Fruit fly (Drosophila melanogaster) whole organism, prepupa: ENCODE results near the gene CG34357.

Experiments
- CG10631 ChIP-seq: fragments of 200-800 bp; sonication (Bioruptor generic); optimal IDR thresholded peaks from 2 replicates; lab custom pipeline; 2016; ENCODE audit warnings: missing biosample characterization, missing genetic modification characterization
- CG11294 ChIP-seq: fragments of 200-800 bp; sonication (Bioruptor generic); IDR thresholded peaks from 2 replicates; pipeline ENCODE4 v1.3.6; 2022; ENCODE audit warnings: missing biosample characterization, missing genetic modification characterization
- CG11762 ChIP-seq: fragments of 200-800 bp; sonication (Bioruptor generic); optimal IDR thresholded peaks from 3 replicates; lab custom pipeline; 2016; ENCODE audit warnings: missing biosample characterization, missing genetic modification characterization; ENCODE audit not compliant: insufficient read depth
- CG11902 ChIP-seq: fragments of 200-800 bp; sonication (Bioruptor generic); optimal IDR thresholded peaks from 3 replicates; lab custom pipeline; 2016; ENCODE audit warnings: missing biosample characterization, missing genetic modification characterization
- CG15336 ChIP-seq: fragments of 200-800 bp; sonication (Bioruptor generic); IDR thresholded peaks from 2 replicates; pipeline ENCODE4 v1.3.6; 2022; ENCODE audit warnings: missing biosample characterization, missing genetic modification characterization
- CG3032 ChIP-seq: fragments of 200-800 bp; optimal IDR thresholded peaks from 2 replicates; lab custom pipeline; 2019; ENCODE audit warnings: missing biosample characterization, mild to moderate bottlenecking, missing genetic modification characterization, moderate library complexity
- CG31627 ChIP-seq: fragments of 200-800 bp; sonication (Bioruptor generic); optimal IDR thresholded peaks from 3 replicates; lab custom pipeline; 2016; ENCODE audit warnings: missing biosample characterization, missing genetic modification characterization
- CG32006 ChIP-seq: fragments of 200-800 bp; sonication (Bioruptor generic); optimal IDR thresholded peaks from 3 replicates; lab custom pipeline; 2017; ENCODE audit warnings: missing biosample characterization, mild to moderate bottlenecking, missing genetic modification characterization
- CG34406 ChIP-seq: fragments of 200-800 bp; sonication (Bioruptor generic); optimal IDR thresholded peaks from 3 replicates; lab custom pipeline; 2016; ENCODE audit warnings: missing biosample characterization, missing genetic modification characterization
- CG6792 ChIP-seq: fragments of 200-800 bp; sonication (Bioruptor generic); optimal IDR thresholded peaks from 3 replicates; lab custom pipeline; 2016; ENCODE audit warnings: missing biosample characterization, missing genetic modification characterization
- CG6808 ChIP-seq: fragments of 200-800 bp; sonication (Bioruptor generic); optimal IDR thresholded peaks from 3 replicates; lab custom pipeline; 2017; ENCODE audit warnings: missing biosample characterization, missing genetic modification characterization, mild to moderate bottlenecking, moderate library complexity, missing genetic modification reagents
- CG7368 ChIP-seq: fragments of 200-800 bp; sonication (Bioruptor generic); optimal IDR thresholded peaks from 3 replicates; lab custom pipeline; 2016; ENCODE audit warnings: missing biosample characterization, missing genetic modification characterization
- CG8119 ChIP-seq: fragments of 200-800 bp; sonication (Bioruptor generic); IDR thresholded peaks from 3 replicates; pipeline ENCODE4 v1.3.6; 2022; ENCODE audit warnings: missing biosample characterization, missing genetic modification characterization
- Eip78C ChIP-seq: fragments of 200-800 bp; sonication (Bioruptor generic); peaks from one replicate; lab custom pipeline; 2016; ENCODE audit warnings: missing biosample characterization, missing genetic modification characterization
- Eip93F ChIP-seq: fragments of 200-800 bp; sonication (Bioruptor generic); optimal IDR thresholded peaks from 2 replicates; lab custom pipeline; 2016; ENCODE audit warnings: missing biosample characterization, mild to moderate bottlenecking, missing genetic modification characterization
- Ets21C ChIP-seq: fragments of 200-800 bp; sonication (Bioruptor generic); optimal IDR thresholded peaks from 3 replicates; lab custom pipeline; 2016; ENCODE audit warnings: missing biosample characterization, missing genetic modification characterization
- Ets96B ChIP-seq: fragments of 200-800 bp; optimal IDR thresholded peaks from 2 replicates; lab custom pipeline; 2019; ENCODE audit warnings: missing biosample characterization, mild to moderate bottlenecking, missing genetic modification characterization, moderate library complexity
- Hr38 ChIP-seq: sonication (Bioruptor generic); optimal IDR thresholded peaks from 2 replicates; lab custom pipeline; 2016; ENCODE audit warnings: missing biosample characterization, missing genetic modification characterization
- Hr4 ChIP-seq: fragments of 200-800 bp; sonication (Bioruptor generic); optimal IDR thresholded peaks from 3 replicates; lab custom pipeline; 2016; ENCODE audit warnings: missing biosample characterization, missing genetic modification characterization
- Lpt ChIP-seq: fragments of 200-800 bp; sonication (Bioruptor generic); optimal IDR thresholded peaks from 3 replicates; lab custom pipeline; 2016; ENCODE audit warnings: missing biosample characterization, missing genetic modification characterization
- Met ChIP-seq: fragments of 200-800 bp; sonication (Bioruptor generic); optimal IDR thresholded peaks from 3 replicates; lab custom pipeline; 2016; ENCODE audit warnings: missing biosample characterization, missing genetic modification characterization
- OdsH ChIP-seq: fragments of 200-800 bp; sonication (Bioruptor generic); optimal IDR thresholded peaks from 3 replicates; lab custom pipeline; 2016; ENCODE audit warnings: missing biosample characterization, missing genetic modification characterization
- Smox ChIP-seq: fragments of 200-800 bp; sonication (Bioruptor generic); optimal IDR thresholded peaks from 3 replicates; lab custom pipeline; 2016; ENCODE audit warnings: missing biosample characterization, missing genetic modification characterization
- Sox102F ChIP-seq: fragments of 200-800 bp; sonication (Bioruptor generic); optimal IDR thresholded peaks from 2 replicates; lab custom pipeline; 2016; ENCODE audit warnings: missing biosample characterization, mild to moderate bottlenecking, missing genetic modification characterization
- Sox14 ChIP-seq: fragments of 200-800 bp; sonication (Bioruptor generic); optimal IDR thresholded peaks from 3 replicates; lab custom pipeline; 2016; ENCODE audit warnings: missing biosample characterization, missing genetic modification characterization
- Sox15 ChIP-seq: fragments of 200-800 bp; sonication (Bioruptor generic); optimal IDR thresholded peaks from 3 replicates; lab custom pipeline; 2016; ENCODE audit warnings: missing biosample characterization, missing genetic modification characterization
- achi ChIP-seq: fragments of 200-800 bp; sonication (Bioruptor generic); optimal IDR thresholded peaks from 3 replicates; lab custom pipeline; 2016; ENCODE audit warnings: missing biosample characterization, missing genetic modification characterization
- cyc ChIP-seq: fragments of 200-800 bp; sonication (Bioruptor generic); optimal IDR thresholded peaks from 3 replicates; lab custom pipeline; 2016; ENCODE audit warnings: missing biosample characterization, missing genetic modification characterization
- dac ChIP-seq: fragments of 200-800 bp; sonication (Bioruptor generic); optimal IDR thresholded peaks from 2 replicates; lab custom pipeline; 2017; ENCODE audit warnings: missing biosample characterization, mild to moderate bottlenecking, missing genetic modification characterization
- dsx ChIP-seq: fragments of 200-800 bp; optimal IDR thresholded peaks from 3 replicates; lab custom pipeline; 2019; ENCODE audit warnings: missing biosample characterization, mild to moderate bottlenecking, missing genetic modification characterization, moderate library complexity; ENCODE audit not compliant: poor library complexity, severe bottlenecking
- eg ChIP-seq: fragments of 200-800 bp; sonication (Bioruptor generic); IDR thresholded peaks from 3 replicates; pipeline ENCODE4 v1.3.6; 2022; ENCODE audit warnings: missing biosample characterization, missing genetic modification characterization
- esn ChIP-seq: fragments of 200-800 bp; sonication (Bioruptor generic); optimal IDR thresholded peaks from 2 replicates; lab custom pipeline; 2016; ENCODE audit warnings: missing biosample characterization, mild to moderate bottlenecking, missing genetic modification characterization, moderate library complexity
- fd59A ChIP-seq: fragments of 200-800 bp; sonication (Bioruptor generic); optimal IDR thresholded peaks from 2 replicates; lab custom pipeline; 2017; ENCODE audit warnings: missing biosample characterization, mild to moderate bottlenecking, missing genetic modification characterization, missing genetic modification reagents
- fd85E ChIP-seq: fragments of 200-800 bp; sonication (Bioruptor generic); optimal IDR thresholded peaks from 3 replicates; lab custom pipeline; 2016; ENCODE audit warnings: missing biosample characterization, missing genetic modification characterization
- pdm3 ChIP-seq: fragments of 200-800 bp; sonication (Bioruptor generic); optimal IDR thresholded peaks from 3 replicates; lab custom pipeline; 2016; ENCODE audit warnings: missing biosample characterization, missing genetic modification characterization
- salr ChIP-seq, 2 experiments: fragments of 200-800 bp; sonication (Bioruptor generic); optimal IDR thresholded peaks; 3 replicates each; lab custom pipeline; 2016 to 2018; ENCODE audit warnings: missing biosample characterization in 2 of 2, missing genetic modification characterization in 2 of 2, mild to moderate bottlenecking in 1 of 2
- spab ChIP-seq: fragments of 200-800 bp; sonication (Bioruptor generic); optimal IDR thresholded peaks from 2 replicates; lab custom pipeline; 2017; ENCODE audit warnings: missing biosample characterization, mild to moderate bottlenecking, missing genetic modification characterization, missing genetic modification reagents
- ss ChIP-seq, 2 experiments: fragments of 200-800 bp; sonication (Bioruptor generic); optimal IDR thresholded peaks; 2 replicates in 1 of 2; 3 replicates in 1 of 2; lab custom pipeline; 2017 to 2018; ENCODE audit warnings: mild to moderate bottlenecking in 2 of 2, missing biosample characterization in 2 of 2, missing genetic modification characterization in 2 of 2, moderate library complexity in 1 of 2
- svp ChIP-seq: fragments of 200-800 bp; sonication (Bioruptor generic); peaks from one replicate; lab custom pipeline; 2016; ENCODE audit warnings: missing biosample characterization, missing genetic modification characterization
- vri ChIP-seq: fragments of 200-800 bp; sonication (Bioruptor generic); optimal IDR thresholded peaks from 3 replicates; lab custom pipeline; 2016; ENCODE audit warnings: missing biosample characterization, mild to moderate bottlenecking, missing genetic modification characterization

CG34357 gene

DNA sequence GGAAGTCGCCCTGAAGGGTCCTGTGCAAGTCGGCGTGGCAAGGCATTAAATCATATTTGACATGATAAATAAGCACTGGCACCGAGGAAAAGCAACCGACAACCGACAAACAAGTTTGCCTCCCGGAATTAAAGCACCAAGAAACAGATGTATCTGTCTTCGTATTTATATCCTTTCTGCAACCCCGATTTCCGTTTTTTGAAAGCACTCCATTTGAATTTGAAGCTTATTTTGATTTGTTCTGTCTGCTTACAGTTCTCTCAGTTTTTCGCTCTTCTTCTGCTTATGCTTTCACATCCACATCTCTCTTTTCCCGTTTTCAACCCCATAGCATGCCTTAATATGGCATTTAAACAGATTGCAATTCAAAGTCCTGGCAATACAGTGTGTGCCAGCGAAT lies 4.3 kb downstream of the CG34357 start:
- TF ChIP-seq CG8119 (GFP tag; lab: Robert Waterston, UW) (no peak), fd59A (no peak), CG11762 (no peak), CG11902 (no peak), CG3032 (tag; lab: Kevin White, UChicago) (no peak), fd85E (GFP tag; lab: Kevin White, UChicago) (no peak), Eip93F (GFP tag; lab: Kevin White, UChicago) (no peak), CG6808 (GFP tag; lab: Kevin White, UChicago) (no peak), esn (GFP tag; lab: Kevin White, UChicago) (no peak), Sox102F (GFP tag; lab: Kevin White, UChicago) (no peak), dac (GFP tag; lab: Kevin White, UChicago) (no peak), spab (no peak), CG31627 (no peak), cyc (GFP tag; lab: Kevin White, UChicago) (no peak), Hr4 (GFP tag; lab: Kevin White, UChicago) (no peak), OdsH (GFP tag; lab: Kevin White, UChicago) (no peak), svp (no peak)
- TF ChIP-seq, all 60 proteins: peak for 0

DNA sequence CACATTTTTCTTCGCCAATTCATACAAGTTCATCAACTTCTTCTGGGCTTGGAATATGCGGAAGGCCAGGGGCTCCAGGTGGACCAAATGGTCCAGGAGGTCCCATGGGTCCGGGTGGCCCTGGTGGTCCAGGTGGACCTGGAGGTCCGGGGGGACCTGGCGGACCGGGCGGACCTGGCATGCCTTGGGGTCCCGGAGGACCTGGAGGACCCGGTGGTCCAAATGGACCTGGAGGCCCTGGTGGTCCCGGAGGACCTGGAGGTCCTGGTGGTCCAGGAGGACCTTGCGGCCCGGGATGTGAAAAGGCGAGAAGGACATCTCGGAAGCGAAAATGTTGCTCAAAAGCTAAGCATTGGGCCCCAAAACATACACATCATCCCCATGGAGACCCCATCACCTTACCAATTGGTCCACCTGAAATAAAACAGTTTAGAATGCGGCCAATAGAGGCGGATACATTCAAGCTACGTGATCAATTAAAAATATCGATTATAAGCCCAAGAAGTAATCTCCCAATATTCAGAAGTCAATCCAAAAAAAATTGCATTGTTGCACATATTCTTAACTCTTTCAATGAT lies 15.2 kb downstream of the CG34357 start:
- no peak for TF ChIP-seq CG11762
- no peak for TF ChIP-seq vri (GFP tag; lab: Kevin White, UChicago)
- no peak for TF ChIP-seq svp
- no peak for TF ChIP-seq dsx (GFP tag; lab: Kevin White, UChicago)
- no peak for TF ChIP-seq CG3032 (tag; lab: Kevin White, UChicago)
- no peak for TF ChIP-seq cyc (GFP tag; lab: Kevin White, UChicago)
- no peak for TF ChIP-seq Sox15 (GFP tag; lab: Kevin White, UChicago)
- TF ChIP-seq Ets96B (tag; lab: Kevin White, UChicago) = no peak
- TF ChIP-seq CG7368 (GFP tag; lab: Kevin White, UChicago) = no peak
- no peak for TF ChIP-seq pdm3 (GFP tag; lab: Kevin White, UChicago)
- TF ChIP-seq salr (GFP tag; optimal IDR thresholded peaks at IDR 0.05; lab: Kevin White, UChicago) = no peak
- no peak for TF ChIP-seq Hr38 (GFP tag; lab: Kevin White, UChicago)
- no peak for TF ChIP-seq Met (GFP tag; lab: Kevin White, UChicago)
- TF ChIP-seq eg (GFP tag; lab: Robert Waterston, UW) = no peak
- TF ChIP-seq Eip78C (GFP tag; lab: Kevin White, UChicago) = no peak
- no peak for TF ChIP-seq CG34406 (GFP tag; lab: Kevin White, UChicago)
- no peak for TF ChIP-seq fd59A
- TF ChIP-seq Ets21C = no peak
- TF ChIP-seq, all 60 proteins: peak for 0

DNA sequence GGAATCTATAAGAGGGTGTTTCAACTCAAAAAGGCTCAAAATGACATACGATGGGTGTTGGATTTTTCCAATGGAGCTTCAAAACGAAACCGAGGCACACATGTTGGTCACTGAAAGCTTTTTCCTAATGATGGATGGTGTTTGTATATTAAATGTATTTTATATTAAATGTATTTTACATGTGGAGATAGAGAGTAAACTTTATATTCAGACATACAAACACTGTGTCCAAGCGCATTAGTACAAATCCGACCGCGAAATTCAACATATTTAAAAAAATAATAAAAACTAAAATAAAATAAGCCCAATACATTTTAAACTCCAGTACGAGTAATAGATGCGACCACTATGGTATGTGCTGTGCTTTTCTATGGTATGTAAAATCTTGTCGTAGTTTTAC lies 16.8 kb downstream of the CG34357 start, which contains the start of gene Mur82C:
Gene Mur82C (plus strand): TSS at position 301 of the 400 bp plus-strand sequence.
- TF ChIP-seq CG32006 = no peak
- no peak for TF ChIP-seq Smox
- no peak for TF ChIP-seq CG11294 (GFP tag; lab: Robert Waterston, UW)
- no peak for TF ChIP-seq CG10631 (GFP tag; lab: Kevin White, UChicago)
- no peak for TF ChIP-seq CG7368 (GFP tag; lab: Kevin White, UChicago)
- TF ChIP-seq Ets96B (tag; lab: Kevin White, UChicago) = no peak
- TF ChIP-seq Lpt (GFP tag; lab: Kevin White, UChicago) = no peak
- TF ChIP-seq dsx (GFP tag; lab: Kevin White, UChicago) = no peak
- TF ChIP-seq svp = no peak
- no peak for TF ChIP-seq Sox14 (GFP tag; lab: Kevin White, UChicago)
- TF ChIP-seq Eip93F (GFP tag; lab: Kevin White, UChicago) = no peak
- TF ChIP-seq CG3032 (tag; lab: Kevin White, UChicago) = no peak
- TF ChIP-seq ss (GFP tag; optimal IDR thresholded peaks at IDR 0.05; lab: Kevin White, UChicago) = no peak
- TF ChIP-seq Ets21C = no peak
- TF ChIP-seq achi (GFP tag; lab: Kevin White, UChicago) = no peak
- TF ChIP-seq CG15336 (GFP tag; lab: Robert Waterston, UW) = no peak
- TF ChIP-seq pdm3 (GFP tag; lab: Kevin White, UChicago) = no peak
- TF ChIP-seq CG6792 (GFP tag; lab: Kevin White, UChicago) = no peak
- TF ChIP-seq, all 60 proteins: peak for 0
